Worm (Caenorhabditis elegans): ENCODE results near the gene nhr-46.

DNA sequence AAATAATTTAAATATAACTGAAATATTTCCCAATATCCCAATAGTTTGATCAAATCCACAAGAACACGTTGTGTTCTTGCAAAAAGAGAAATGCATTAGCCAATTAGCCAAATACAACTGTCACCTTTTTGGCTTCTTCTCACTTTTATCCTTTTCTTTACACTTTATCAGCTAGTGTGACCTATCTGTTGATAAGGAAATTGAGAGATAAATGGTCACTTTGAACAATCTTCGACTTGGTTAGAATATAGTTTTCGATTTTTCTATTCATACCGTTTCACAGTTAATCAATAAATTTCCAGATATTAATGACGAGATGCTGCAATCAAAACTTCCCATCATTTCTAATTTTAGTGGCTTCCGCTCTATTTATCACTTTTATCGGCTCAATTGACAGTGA lies 48.9 kb downstream of the nhr-46 start, which contains the start of gene C55C3.1:
- TF ChIP-seq elt-1 (tag; optimal IDR thresholded peaks at IDR 0.05; ENCODE audit: borderline replicate concordance, insufficient read depth) = no peak
- no peak for TF ChIP-seq snpc-4 (tag; optimal IDR thresholded peaks at IDR 0.05)
- TF ChIP-seq pha-4 (tag; optimal IDR thresholded peaks at IDR 0.05) = no peak
- TF ChIP-seq nhr-76 (tag; optimal IDR thresholded peaks at IDR 0.05) = no peak
- no peak for TF ChIP-seq mab-5 (tag; optimal IDR thresholded peaks at IDR 0.05)
- TF ChIP-seq bed-3 (GFP tag; optimal IDR thresholded peaks at IDR 0.05) = no peak
- no peak for TF ChIP-seq blmp-1 (tag; optimal IDR thresholded peaks at IDR 0.05)
- TF ChIP-seq nhr-12 (tag; optimal IDR thresholded peaks at IDR 0.05) = no peak

Data from whole organism, mixed stage, embryonic.